Worm (Caenorhabditis elegans) whole organism, late embryonic: ENCODE data around the gene D2023.1.

Source experiments
- C38D4.7 ChIP-seq: fragments of 200-800 bp; sonication (Bioruptor generic); optimal IDR thresholded peaks from 2 replicates; lab custom pipeline; 2018; ENCODE audit warnings: mild to moderate bottlenecking, missing genetic modification characterization, moderate library complexity, missing compliant biosample characterization
- K09A11.1 ChIP-seq: sonication (generic microtip); optimal IDR thresholded peaks from 2 replicates; lab custom pipeline; 2017; ENCODE audit warnings: antibody characterized with exemption, mild to moderate bottlenecking, missing genetic modification characterization, missing compliant biosample characterization; ENCODE audit not compliant: insufficient read depth
- Y22D7AL.16 ChIP-seq: sonication (generic microtip); optimal IDR thresholded peaks from 2 replicates; lab custom pipeline; 2016; ENCODE audit warnings: missing genetic modification characterization, missing compliant biosample characterization
- ahr-1 ChIP-seq: sonication (generic microtip); optimal IDR thresholded peaks from 2 replicates; lab custom pipeline; 2016; ENCODE audit warnings: missing genetic modification characterization, missing compliant biosample characterization
- ceh-14 ChIP-seq: sonication (generic microtip); optimal IDR thresholded peaks from 2 replicates; lab custom pipeline; 2016; ENCODE audit warnings: missing genotype, missing genetic modification characterization, missing compliant biosample characterization
- ceh-18 ChIP-seq: sonication (generic microtip); optimal IDR thresholded peaks from 2 replicates; lab custom pipeline; 2016; ENCODE audit warnings: missing genetic modification characterization, missing compliant biosample characterization
- ceh-19 ChIP-seq: fragments of 200-800 bp; sonication (Bioruptor generic); optimal IDR thresholded peaks from 2 replicates; lab custom pipeline; 2018; ENCODE audit warnings: mild to moderate bottlenecking, missing genetic modification characterization, missing compliant biosample characterization
- ceh-2 ChIP-seq: sonication (generic microtip); optimal IDR thresholded peaks from 2 replicates; lab custom pipeline; 2016; ENCODE audit warnings: missing genotype, missing genetic modification characterization, missing compliant biosample characterization
- ceh-30 ChIP-seq: fragments of 150-350 bp; optimal IDR thresholded peaks from 2 replicates; lab custom pipeline; 2014; ENCODE audit warnings: missing biosample characterization, missing genetic modification characterization
- ceh-48 ChIP-seq: sonication (generic microtip); optimal IDR thresholded peaks from 2 replicates; lab custom pipeline; 2016; ENCODE audit warnings: missing genetic modification characterization, inconsistent platforms, missing compliant biosample characterization
- ceh-6 ChIP-seq: fragments of 200-800 bp; sonication (Bioruptor generic); optimal IDR thresholded peaks from 2 replicates; lab custom pipeline; 2018; ENCODE audit warnings: mild to moderate bottlenecking, missing genetic modification characterization, missing compliant biosample characterization
- che-1 ChIP-seq: sonication (generic microtip); optimal IDR thresholded peaks from 2 replicates; lab custom pipeline; 2016; ENCODE audit warnings: mild to moderate bottlenecking, missing genetic modification characterization, missing compliant biosample characterization
- dmd-4 ChIP-seq: sonication (generic microtip); optimal IDR thresholded peaks from 2 replicates; lab custom pipeline; 2016; ENCODE audit warnings: borderline replicate concordance, missing genetic modification characterization, missing compliant biosample characterization
- elt-2 ChIP-seq: sonication (generic microtip); optimal IDR thresholded peaks from 2 replicates; lab custom pipeline; 2016; ENCODE audit warnings: missing genetic modification reagents, missing genetic modification characterization, missing compliant biosample characterization
- ets-4 ChIP-seq: sonication (generic microtip); optimal IDR thresholded peaks from 2 replicates; lab custom pipeline; 2016; ENCODE audit warnings: missing genetic modification characterization, missing compliant biosample characterization
- eyg-1 ChIP-seq: sonication (generic microtip); optimal IDR thresholded peaks from 2 replicates; lab custom pipeline; 2016; ENCODE audit warnings: missing genotype, missing genetic modification characterization, missing compliant biosample characterization
- fax-1 ChIP-seq: sonication (generic microtip); optimal IDR thresholded peaks from 2 replicates; lab custom pipeline; 2016; ENCODE audit warnings: missing genotype, missing genetic modification characterization, missing compliant biosample characterization
- hlh-13 ChIP-seq: fragments of 200-800 bp; sonication (Bioruptor generic); optimal IDR thresholded peaks from 2 replicates; lab custom pipeline; 2018; ENCODE audit warnings: mild to moderate bottlenecking, missing genetic modification characterization, missing compliant biosample characterization
- hlh-15 ChIP-seq: sonication (generic microtip); optimal IDR thresholded peaks from 2 replicates; lab custom pipeline; 2016; ENCODE audit warnings: missing genetic modification characterization, missing compliant biosample characterization
- hlh-6 ChIP-seq: sonication (generic microtip); optimal IDR thresholded peaks from 2 replicates; lab custom pipeline; 2016; ENCODE audit warnings: missing genotype, missing genetic modification characterization, missing compliant biosample characterization
- hlh-8 ChIP-seq: sonication (generic microtip); optimal IDR thresholded peaks from 2 replicates; lab custom pipeline; 2016; ENCODE audit warnings: missing genotype, missing genetic modification characterization, missing compliant biosample characterization
- lin-11 ChIP-seq: fragments of 200-800 bp; sonication (Bioruptor generic); optimal IDR thresholded peaks from 2 replicates; lab custom pipeline; 2018; ENCODE audit warnings: mild to moderate bottlenecking, missing genetic modification characterization, missing compliant biosample characterization
- madf-2 ChIP-seq: sonication (generic microtip); optimal IDR thresholded peaks from 2 replicates; lab custom pipeline; 2017; ENCODE audit warnings: missing genetic modification characterization, missing compliant biosample characterization
- mec-3 ChIP-seq: sonication (generic microtip); optimal IDR thresholded peaks from 2 replicates; lab custom pipeline; 2016; ENCODE audit warnings: borderline replicate concordance, missing genetic modification characterization, missing compliant biosample characterization
- nfya-1 ChIP-seq: sonication (generic microtip); optimal IDR thresholded peaks from 2 replicates; lab custom pipeline; 2017; ENCODE audit warnings: missing genetic modification characterization, mild to moderate bottlenecking, missing compliant biosample characterization, antibody characterized with exemption, moderate library complexity
- nhr-11 ChIP-seq: fragments of 150-350 bp; optimal IDR thresholded peaks from 2 replicates; lab custom pipeline; 2014; ENCODE audit warnings: missing biosample characterization, missing genetic modification characterization
- nhr-232 ChIP-seq: sonication (generic microtip); optimal IDR thresholded peaks from 2 replicates; lab custom pipeline; 2016; ENCODE audit warnings: missing genetic modification characterization, missing compliant biosample characterization
- npax-4 ChIP-seq: sonication (generic microtip); optimal IDR thresholded peaks from 2 replicates; lab custom pipeline; 2016; ENCODE audit warnings: missing genetic modification characterization, missing compliant biosample characterization
- odd-2 ChIP-seq: sonication (generic microtip); optimal IDR thresholded peaks from 2 replicates; lab custom pipeline; 2017; ENCODE audit warnings: antibody characterized with exemption, mild to moderate bottlenecking, missing genetic modification characterization, missing compliant biosample characterization
- pat-9 ChIP-seq: fragments of 200-800 bp; sonication (Bioruptor generic); optimal IDR thresholded peaks from 2 replicates; lab custom pipeline; 2018; ENCODE audit warnings: mild to moderate bottlenecking, missing genetic modification characterization, moderate library complexity, missing compliant biosample characterization
- pha-2 ChIP-seq: sonication (generic microtip); optimal IDR thresholded peaks from 2 replicates; lab custom pipeline; 2017; ENCODE audit warnings: mild to moderate bottlenecking, missing genetic modification characterization, missing compliant biosample characterization
- pha-4 ChIP-seq: fragments of 150-350 bp; optimal IDR thresholded peaks from 2 replicates; lab custom pipeline; 2018; ENCODE audit warnings: missing biosample characterization, missing genetic modification reagents, missing genetic modification characterization
- pqm-1 ChIP-seq: sonication (generic microtip); optimal IDR thresholded peaks from 2 replicates; lab custom pipeline; 2016; ENCODE audit warnings: missing genetic modification characterization, missing compliant biosample characterization
- rnt-1 ChIP-seq: sonication (generic microtip); optimal IDR thresholded peaks from 2 replicates; lab custom pipeline; 2016; ENCODE audit warnings: missing genetic modification characterization, missing compliant biosample characterization
- tbx-2 ChIP-seq: sonication (generic microtip); optimal IDR thresholded peaks from 2 replicates; lab custom pipeline; 2016; ENCODE audit warnings: missing genetic modification characterization, missing compliant biosample characterization
- ttx-3 ChIP-seq: sonication (generic microtip); optimal IDR thresholded peaks from 2 replicates; lab custom pipeline; 2016; ENCODE audit warnings: missing genetic modification reagents, missing genetic modification characterization, missing compliant biosample characterization
- unc-42 ChIP-seq: sonication (generic microtip); optimal IDR thresholded peaks from 2 replicates; lab custom pipeline; 2016; ENCODE audit warnings: missing genotype, missing genetic modification characterization, missing compliant biosample characterization
- zip-5 ChIP-seq: sonication (generic microtip); optimal IDR thresholded peaks from 2 replicates; lab custom pipeline; 2016; ENCODE audit warnings: missing genetic modification characterization, missing compliant biosample characterization
- ztf-16 ChIP-seq: sonication (generic microtip); optimal IDR thresholded peaks from 2 replicates; lab custom pipeline; 2017; ENCODE audit warnings: missing genetic modification characterization, missing compliant biosample characterization

The D2023.1 gene

DNA sequence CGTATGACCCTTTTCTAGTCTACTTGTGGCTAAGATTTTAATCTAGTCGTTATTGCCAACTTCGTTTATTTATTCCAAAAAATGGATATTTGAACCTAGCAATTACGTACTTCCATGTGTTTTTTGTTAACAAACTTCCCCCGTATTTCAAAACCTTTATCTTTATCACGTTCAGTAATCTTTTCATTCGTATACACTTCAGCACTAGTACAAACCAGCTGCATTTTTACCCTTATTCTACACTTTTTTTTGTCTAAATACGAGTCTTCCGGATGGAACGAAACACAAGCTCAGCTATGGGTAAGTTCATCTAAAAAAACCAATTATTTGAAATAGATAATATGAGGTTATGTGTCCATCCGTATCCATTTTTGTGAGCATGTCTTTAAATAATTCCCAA lies at the start of gene D2023.1:
TSS of gene D2023.1 (plus strand) at position 77 of the 400 bp plus-strand sequence.
- no peak for TF ChIP-seq ceh-18 (tag; lab: Kevin White, UChicago)
- TF ChIP-seq nhr-232 (tag; lab: Kevin White, UChicago), result no peak

DNA sequence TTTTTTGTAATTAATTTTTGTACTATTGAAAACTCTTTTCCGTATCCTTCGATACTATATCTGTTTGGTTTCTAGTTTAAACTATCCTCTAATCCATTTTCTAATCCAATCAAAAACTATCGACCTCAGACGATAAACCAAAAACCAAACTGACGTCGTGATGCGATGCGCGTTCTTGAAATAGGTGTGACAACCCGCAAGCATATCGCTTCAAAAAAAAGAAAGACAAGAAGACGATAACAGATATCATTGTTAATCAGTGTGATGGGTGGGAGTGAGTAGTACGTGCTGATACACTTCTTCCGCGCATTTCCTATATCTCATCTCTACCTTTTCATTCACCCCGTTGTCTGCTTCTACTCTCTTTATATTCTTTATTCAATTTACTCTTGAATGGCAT lies 49.5 kb upstream of the D2023.1 start, which contains the start of gene T04F3.1:
TSS of gene T04F3.1 (plus strand) at position 246 of the 400 bp plus-strand sequence.
- TF ChIP-seq ceh-30 (tag; lab: Kevin White, UChicago), result no peak
- TF ChIP-seq lin-11, result no peak
- no peak for TF ChIP-seq eyg-1 (tag; lab: Kevin White, UChicago)
- TF ChIP-seq ttx-3 (tag; lab: Kevin White, UChicago), result no peak
- no peak for TF ChIP-seq ets-4 (tag; lab: Kevin White, UChicago)
- no peak for TF ChIP-seq madf-2 (tag; lab: Kevin White, UChicago)
- TF ChIP-seq fax-1 (tag; lab: Kevin White, UChicago), result no peak
- TF ChIP-seq ahr-1 (tag; lab: Kevin White, UChicago), result no peak
- TF ChIP-seq zip-5, result no peak
- TF ChIP-seq rnt-1, result no peak
- no peak for TF ChIP-seq ceh-48 (tag; lab: Kevin White, UChicago)
- no peak for TF ChIP-seq pha-4 (tag; lab: Kevin White, UChicago)
- no peak for TF ChIP-seq pqm-1 (tag; lab: Kevin White, UChicago)
- no peak for TF ChIP-seq nhr-11
- TF ChIP-seq tbx-2 (tag; lab: Kevin White, UChicago), result no peak
- no peak for TF ChIP-seq pat-9 (tag; lab: Kevin White, UChicago)
- no peak for TF ChIP-seq K09A11.1 (tag; lab: Kevin White, UChicago)

DNA sequence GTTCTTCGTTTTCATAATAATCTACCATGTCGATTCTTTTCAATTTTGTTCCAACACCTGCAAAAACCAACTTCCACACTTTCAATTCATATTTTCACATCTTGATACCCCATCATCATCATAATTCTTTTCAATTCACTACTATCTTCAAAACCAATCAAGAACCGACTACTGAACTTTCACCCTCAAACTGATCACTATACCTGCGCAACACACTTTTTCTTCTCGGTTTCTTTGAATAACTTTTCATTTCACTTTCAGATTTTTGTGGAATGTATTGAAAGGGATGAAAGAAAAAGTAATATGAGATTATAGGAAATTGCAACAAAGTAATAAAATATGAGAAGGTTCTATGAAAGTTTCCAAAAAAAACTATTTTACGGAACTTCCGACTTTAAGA lies 48.3 kb upstream of the D2023.1 start:
- no peak for TF ChIP-seq Y22D7AL.16
- TF ChIP-seq ets-4 (tag; lab: Kevin White, UChicago), result no peak
- TF ChIP-seq mec-3 (tag; lab: Kevin White, UChicago), result no peak

DNA sequence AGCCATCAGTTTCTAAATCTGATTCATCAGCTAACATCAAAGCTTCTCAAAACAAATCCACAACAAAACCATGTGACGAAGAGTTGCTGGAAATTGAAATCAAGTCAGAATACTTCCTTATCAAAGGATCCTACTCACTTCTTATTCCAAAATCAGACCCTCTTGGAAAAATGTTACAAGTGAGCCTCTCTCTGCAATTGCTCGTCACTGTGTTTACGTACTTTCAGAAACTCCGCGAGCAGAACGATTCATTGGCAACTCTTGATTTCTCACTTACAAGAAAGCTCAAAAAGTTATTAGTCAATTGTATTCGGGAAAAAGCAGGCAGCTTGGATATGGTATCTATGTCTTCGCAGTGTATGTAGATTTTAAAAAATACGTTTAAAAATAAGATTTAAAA lies 37.9 kb upstream of the D2023.1 start:
- TF ChIP-seq zip-5, result no peak
- no peak for TF ChIP-seq ceh-6
- TF ChIP-seq, all 69 proteins: peak for 0

DNA sequence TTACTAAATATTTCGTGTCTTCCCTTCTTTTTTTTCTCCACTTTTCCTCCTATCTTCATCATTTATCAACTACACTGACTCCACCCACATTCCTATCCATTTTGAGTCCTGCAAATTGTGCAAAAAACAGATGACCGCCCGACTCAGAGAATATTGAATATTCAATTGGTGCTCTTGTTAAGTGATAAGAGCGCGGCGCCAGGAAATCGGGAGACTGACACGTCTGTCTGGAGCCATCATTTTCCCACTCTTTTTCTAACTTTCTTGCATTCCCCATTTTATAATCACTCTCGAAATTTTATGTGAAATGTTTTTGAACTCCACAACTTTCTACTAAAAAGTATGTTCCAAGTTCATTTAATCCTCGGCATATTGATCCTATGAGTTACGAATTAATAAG lies 33.5 kb upstream of the D2023.1 start:
- TF ChIP-seq dmd-4 (tag; lab: Kevin White, UChicago) (no peak), pha-2 (no peak), hlh-6 (tag; lab: Kevin White, UChicago) (no peak), hlh-13 (GFP tag; lab: Kevin White, UChicago) (no peak), C38D4.7 (GFP tag; lab: Kevin White, UChicago) (no peak), rnt-1 (no peak), ceh-19 (GFP tag; lab: Kevin White, UChicago) (no peak), unc-42 (no peak), npax-4 (no peak), che-1 (tag; lab: Kevin White, UChicago) (no peak), ceh-2 (tag; lab: Kevin White, UChicago) (no peak), odd-2 (tag; lab: Kevin White, UChicago) (no peak), ceh-6 (no peak), hlh-8 (no peak), hlh-15 (tag; lab: Kevin White, UChicago) (no peak), ceh-14 (tag; lab: Kevin White, UChicago) (no peak), nfya-1 (tag; lab: Kevin White, UChicago) (no peak), ztf-16 (no peak), elt-2 (tag; lab: Kevin White, UChicago) (no peak), nhr-11 (no peak)
